Worm (Caenorhabditis elegans): ENCODE results near the gene C36C9.4.

C36C9.4 gene

DNA sequence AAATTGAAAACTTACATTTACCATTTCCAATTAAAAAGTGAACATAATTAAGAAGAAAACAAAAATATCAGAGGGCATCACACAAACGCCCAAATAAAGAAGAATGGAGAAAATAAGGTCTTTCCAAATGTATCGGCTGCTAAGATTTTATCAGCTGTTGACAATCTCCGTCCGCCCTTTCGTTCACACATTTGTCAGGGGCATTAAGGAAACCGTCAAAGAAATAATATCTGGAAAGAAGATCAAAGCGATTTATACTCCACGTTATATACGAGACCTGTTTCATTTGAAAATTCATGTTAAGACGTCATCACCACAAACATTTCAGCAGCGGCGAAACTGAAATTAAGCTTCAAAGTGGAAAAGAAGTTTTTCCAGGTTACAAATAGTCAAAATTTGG is 15.8 kb upstream of the C36C9.4 start, which contains the start of gene fbxa-52:
TSS of gene fbxa-52 (minus strand) at position 101 of the 400 bp plus-strand sequence.
- TF ChIP-seq Y55F3AM.14 (GFP tag; optimal IDR thresholded peaks at IDR 0.05) (no peak), mbf-1 (tag; optimal IDR thresholded peaks at IDR 0.05) (no peak), ceh-16 (tag; optimal IDR thresholded peaks at IDR 0.05) (no peak), nhr-6 (tag; optimal IDR thresholded peaks at IDR 0.05) (no peak), nhr-10 (tag; optimal IDR thresholded peaks at IDR 0.05) (no peak), snpc-4 (tag; optimal IDR thresholded peaks at IDR 0.05) (no peak), fos-1 (tag; optimal IDR thresholded peaks at IDR 0.05) (no peak), elt-3 (tag; optimal IDR thresholded peaks at IDR 0.05) (no peak), C34F6.9 (tag; optimal IDR thresholded peaks at IDR 0.05) (no peak), elt-1 (tag; optimal IDR thresholded peaks at IDR 0.05) (no peak), nhr-25 (tag; optimal IDR thresholded peaks at IDR 0.05) (no peak), alr-1 (tag; optimal IDR thresholded peaks at IDR 0.05) (no peak)

DNA sequence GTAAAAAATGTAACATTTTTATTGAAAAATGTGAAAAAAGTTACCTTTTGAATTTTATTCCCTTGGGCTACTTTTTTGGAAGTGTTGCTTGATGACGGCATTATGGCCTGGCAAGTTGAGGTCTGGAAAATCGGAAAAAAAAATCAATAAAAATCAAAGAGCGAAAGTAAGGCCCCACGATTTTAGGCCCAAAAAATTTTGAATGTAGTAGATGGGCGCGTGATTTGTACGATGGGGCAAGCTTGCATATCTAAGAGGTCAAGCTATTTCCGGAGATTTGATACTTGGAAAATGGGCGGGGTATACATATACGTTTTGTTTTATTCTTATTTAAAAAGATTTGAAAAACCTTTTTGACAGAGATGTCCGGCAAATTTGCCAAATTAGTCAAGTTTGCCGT is 9.8 kb upstream of the C36C9.4 start, which contains the start of gene F07G6.5:
TSS of gene F07G6.5 (minus strand) at position 101 of the 400 bp plus-strand sequence.
- TF ChIP-seq alr-1 (tag; optimal IDR thresholded peaks at IDR 0.05) = no peak
- no peak for TF ChIP-seq nhr-12 (tag; optimal IDR thresholded peaks at IDR 0.05)
- no peak for TF ChIP-seq dmd-4 (tag; optimal IDR thresholded peaks at IDR 0.05)
- no peak for TF ChIP-seq F13H6.1 (tag; optimal IDR thresholded peaks at IDR 0.05)
- no peak for TF ChIP-seq zag-1 (tag; optimal IDR thresholded peaks at IDR 0.05)
- no peak for TF ChIP-seq elt-1 (tag; optimal IDR thresholded peaks at IDR 0.05)
- TF ChIP-seq nhr-6 (tag; optimal IDR thresholded peaks at IDR 0.05) = no peak

DNA sequence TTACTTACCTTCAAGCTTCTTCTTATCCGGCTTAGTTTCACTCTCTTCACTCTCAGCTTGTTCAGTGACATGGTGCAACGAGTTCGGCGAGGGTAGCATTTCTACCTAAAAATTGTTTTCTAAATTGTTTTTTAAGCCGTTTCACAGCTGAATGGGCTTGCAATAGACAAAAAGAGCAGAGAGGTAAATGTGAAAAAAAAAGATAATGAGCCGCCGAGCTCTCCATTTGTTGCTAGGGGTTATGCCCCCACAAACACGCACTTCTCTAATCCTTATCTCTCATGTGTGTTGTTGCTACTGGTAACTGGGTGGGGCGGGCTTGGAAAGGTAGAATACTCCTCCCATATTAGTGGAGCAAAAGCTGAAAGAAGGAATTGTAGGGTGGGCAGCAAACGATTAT is 7.1 kb upstream of the C36C9.4 start, which contains the start of gene C36C9.5:
TSS of gene C36C9.5 (minus strand) at position 101 of the 400 bp plus-strand sequence.
- no peak for TF ChIP-seq unc-39 (tag; optimal IDR thresholded peaks at IDR 0.05)
- no peak for TF ChIP-seq fos-1 (tag; optimal IDR thresholded peaks at IDR 0.05)
- TF ChIP-seq ama-1 (optimal IDR thresholded peaks at IDR 0.05) = no peak
- TF ChIP-seq aly-2 (tag; optimal IDR thresholded peaks at IDR 0.05) = no peak
- no peak for TF ChIP-seq nhr-11 (tag; optimal IDR thresholded peaks at IDR 0.05)
- no peak for TF ChIP-seq ztf-1 (GFP tag; conservative IDR thresholded peaks at IDR 0.05)
- TF ChIP-seq zag-1 (tag; optimal IDR thresholded peaks at IDR 0.05) = no peak
- no peak for TF ChIP-seq nhr-129 (tag; optimal IDR thresholded peaks at IDR 0.05)
- no peak for TF ChIP-seq lin-11 (tag; optimal IDR thresholded peaks at IDR 0.05)
- TF ChIP-seq skn-1 (tag; optimal IDR thresholded peaks at IDR 0.05) = no peak
- no peak for TF ChIP-seq ceh-82 (tag; optimal IDR thresholded peaks at IDR 0.05)
- TF ChIP-seq lin-39 (tag; optimal IDR thresholded peaks at IDR 0.05) = no peak
- TF ChIP-seq nhr-77 (tag; optimal IDR thresholded peaks at IDR 0.05) = no peak
- no peak for TF ChIP-seq dmd-4 (tag; optimal IDR thresholded peaks at IDR 0.05)
- TF ChIP-seq ceh-16 (tag; optimal IDR thresholded peaks at IDR 0.05) = no peak
- TF ChIP-seq C34F6.9 (tag; optimal IDR thresholded peaks at IDR 0.05) = no peak
- no peak for TF ChIP-seq lsy-2 (tag; optimal IDR thresholded peaks at IDR 0.05)
- no peak for TF ChIP-seq peb-1 (tag; optimal IDR thresholded peaks at IDR 0.05)
- no peak for TF ChIP-seq Y55F3AM.14 (GFP tag; optimal IDR thresholded peaks at IDR 0.05)

DNA sequence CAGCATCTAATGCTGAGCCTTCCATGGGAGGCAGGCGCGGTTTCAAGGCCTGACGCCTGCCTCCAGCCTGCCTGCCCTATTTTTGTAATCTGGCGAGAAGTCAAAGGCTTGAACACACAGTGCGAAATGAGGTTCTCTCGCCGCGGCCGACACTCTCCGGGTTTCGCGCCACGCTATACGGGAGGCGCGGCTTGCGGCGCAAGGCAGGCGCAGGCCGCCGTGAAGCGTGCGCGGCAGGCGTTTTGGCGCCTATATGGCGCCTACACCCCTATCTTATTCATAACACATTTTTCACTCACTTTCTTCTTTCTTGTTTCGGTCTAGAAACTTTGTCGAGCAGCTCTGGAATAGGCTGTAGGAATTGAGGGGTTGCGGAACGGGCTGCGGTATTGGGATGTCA is 6.3 kb upstream of the C36C9.4 start:
- TF ChIP-seq sem-4 (tag; optimal IDR thresholded peaks at IDR 0.05) (no peak), nhr-10 (tag; optimal IDR thresholded peaks at IDR 0.05) (no peak), sma-3 (GFP tag; optimal IDR thresholded peaks at IDR 0.05) (no peak), zag-1 (tag; optimal IDR thresholded peaks at IDR 0.05) (no peak), nhr-77 (tag; optimal IDR thresholded peaks at IDR 0.05) (no peak), lin-39 (tag; optimal IDR thresholded peaks at IDR 0.05) (no peak), R02D3.7 (tag; optimal IDR thresholded peaks at IDR 0.05) (no peak), unc-39 (tag; optimal IDR thresholded peaks at IDR 0.05) (no peak), ama-1 (optimal IDR thresholded peaks at IDR 0.05) (no peak), aly-2 (tag; optimal IDR thresholded peaks at IDR 0.05) (no peak), blmp-1 (tag; optimal IDR thresholded peaks at IDR 0.05; ENCODE audit: insufficient read depth) (no peak), nhr-12 (tag; optimal IDR thresholded peaks at IDR 0.05) (no peak), nhr-25 (tag; optimal IDR thresholded peaks at IDR 0.05) (no peak), ztf-11 (tag; optimal IDR thresholded peaks at IDR 0.05) (no peak), ztf-4 (tag; optimal IDR thresholded peaks at IDR 0.05) (no peak), elt-3 (tag; optimal IDR thresholded peaks at IDR 0.05) (no peak), ceh-16 (tag; optimal IDR thresholded peaks at IDR 0.05) (no peak), Y55F3AM.14 (GFP tag; optimal IDR thresholded peaks at IDR 0.05) (no peak)

DNA sequence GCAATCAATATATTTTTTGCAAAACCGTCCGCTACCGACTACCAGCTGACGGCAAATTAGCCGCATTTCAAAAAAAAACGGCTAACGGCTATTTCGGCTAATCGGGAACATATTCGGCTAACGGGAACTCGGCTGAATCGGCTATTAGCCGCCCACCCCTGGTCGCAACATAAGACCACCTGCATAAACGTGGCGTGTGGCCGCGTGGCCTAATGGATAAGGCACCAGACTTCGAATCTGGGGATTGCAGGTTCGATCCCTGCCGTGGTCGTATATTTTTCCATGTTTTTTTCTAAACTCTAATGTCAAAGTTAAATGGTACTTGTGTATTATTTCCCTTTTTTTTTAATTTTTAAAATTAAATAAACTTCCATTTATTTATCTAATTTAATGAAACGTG is 1.7 kb upstream of the C36C9.4 start:
- TF ChIP-seq elt-1 (tag; optimal IDR thresholded peaks at IDR 0.05) = no peak
- TF ChIP-seq ztf-11 (tag; optimal IDR thresholded peaks at IDR 0.05) = no peak
